Fruit fly (Drosophila melanogaster): Measurements from ENCODE around the gene CG31220.

Gene CG31220

DNA sequence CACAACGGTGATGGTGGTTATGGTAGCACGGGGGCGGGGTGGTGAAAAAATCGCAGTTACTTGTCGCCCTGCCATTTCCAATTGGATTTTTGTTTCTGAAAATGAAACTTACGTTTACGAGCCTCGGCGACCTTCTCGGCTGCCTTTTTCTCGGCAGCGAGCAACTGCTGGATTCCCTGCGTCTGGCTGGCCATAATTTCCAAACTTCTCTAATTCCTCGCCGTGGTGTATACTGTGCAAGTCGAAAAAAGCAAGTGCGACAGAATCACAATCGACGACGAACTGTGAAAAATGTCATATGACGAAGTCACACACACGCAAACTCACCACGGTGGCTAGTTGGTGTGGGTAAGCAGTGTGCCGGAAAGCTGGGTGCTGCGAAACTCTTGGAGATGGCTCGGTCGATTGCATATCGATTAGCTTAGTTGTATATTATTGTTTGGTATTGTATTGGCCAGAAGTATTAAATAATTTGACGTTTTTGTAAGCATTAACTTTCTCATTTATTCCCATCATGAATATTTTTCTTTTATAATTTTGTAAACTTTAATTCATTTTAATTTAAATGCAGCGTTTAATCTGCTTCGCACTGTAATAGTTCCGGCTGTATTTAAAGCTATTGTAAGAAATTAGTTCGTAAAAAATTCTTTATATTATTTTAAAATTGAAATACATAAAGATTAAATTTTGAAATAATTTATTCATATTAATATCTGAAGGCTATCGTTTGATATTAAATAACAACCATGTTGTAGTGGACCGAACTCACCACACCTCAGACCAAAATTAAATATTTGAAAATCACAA is 4.0 kb upstream of the CG31220 start, which contains the start of gene Vha13 (continued):
- peak; percentile 56 for TF ChIP-seq CG12659 (GFP tag; optimal IDR thresholded peaks at IDR 0.05)
- peak; percentile 66 for TF ChIP-seq CG32532 (GFP tag; IDR thresholded peaks at IDR 0.05)
- peak; percentile 70 for TF ChIP-seq CG13296 (GFP tag; optimal IDR thresholded peaks at IDR 0.05)
- TF ChIP-seq unpg (GFP tag; optimal IDR thresholded peaks at IDR 0.05) = no peak
- peak; percentile 55 for TF ChIP-seq MBD-R2 (GFP tag; IDR thresholded peaks at IDR 0.05)
- peak; percentile 5 for TF ChIP-seq CG7839 (tag; optimal IDR thresholded peaks at IDR 0.05)
- no peak for TF ChIP-seq tup (GFP tag; optimal IDR thresholded peaks at IDR 0.05)
- no peak for TF ChIP-seq seq (GFP tag; IDR thresholded peaks at IDR 0.05)
- no peak for TF ChIP-seq Doc2 (GFP tag; IDR thresholded peaks at IDR 0.05)
- TF ChIP-seq CG17612 (GFP tag; IDR thresholded peaks at IDR 0.05) = no peak
- no peak for TF ChIP-seq CG8478 (optimal IDR thresholded peaks at IDR 0.05)
- TF ChIP-seq CG13894 (tag; optimal IDR thresholded peaks at IDR 0.05) = peak; percentile 40
- peak; percentile 82 for TF ChIP-seq Opbp (GFP tag; IDR thresholded peaks at IDR 0.05; ENCODE audit: partially characterized antibody)
- TF ChIP-seq CG8765 (GFP tag; IDR thresholded peaks at IDR 0.05) = no peak
- no peak for TF ChIP-seq Drgx (GFP tag; IDR thresholded peaks at IDR 0.05)
- TF ChIP-seq CG31365 (tag; optimal IDR thresholded peaks at IDR 0.05) = no peak
- no peak for TF ChIP-seq zen (tag; optimal IDR thresholded peaks at IDR 0.05)
- peak; percentile 59 for TF ChIP-seq CG13775 (GFP tag; optimal IDR thresholded peaks at IDR 0.05)
- TF ChIP-seq CG18619 (GFP tag; optimal IDR thresholded peaks at IDR 0.05) = peak; percentile 24
- peak; percentile 50 for TF ChIP-seq Hand (GFP tag; optimal IDR thresholded peaks at IDR 0.05)
- TF ChIP-seq ken (GFP tag; IDR thresholded peaks at IDR 0.05) = peak; percentile 48; the same call in 1 of the 3 replicates
- no peak for TF ChIP-seq tx (GFP tag; optimal IDR thresholded peaks at IDR 0.05)
- TF ChIP-seq Bdp1 (GFP tag; optimal IDR thresholded peaks at IDR 0.05) = no peak
- no peak for TF ChIP-seq Gsc (GFP tag; IDR thresholded peaks at IDR 0.05)
- peak; percentile 64 for TF ChIP-seq Xbp1 (GFP tag; optimal IDR thresholded peaks at IDR 0.05)
- TF ChIP-seq CG3065 (GFP tag; optimal IDR thresholded peaks at IDR 0.05) = no peak
- TF ChIP-seq gt (GFP tag; IDR thresholded peaks at IDR 0.05) = no peak
- peak; percentile 53 for TF ChIP-seq ftz-f1 (GFP tag; optimal IDR thresholded peaks at IDR 0.05)
- TF ChIP-seq CG16815 (GFP tag; optimal IDR thresholded peaks at IDR 0.05) = no peak
- peak; percentile 61 for TF ChIP-seq Deaf1 (tag; optimal IDR thresholded peaks at IDR 0.05)
- peak; percentile 57 for TF ChIP-seq CG6854 (GFP tag; optimal IDR thresholded peaks at IDR 0.05)
- peak; percentile 8; the same call in 2 of the 3 replicates for TF ChIP-seq CG14860 (GFP tag; IDR thresholded peaks at IDR 0.05; ENCODE audit: partially characterized antibody)
- TF ChIP-seq salm (tag; optimal IDR thresholded peaks at IDR 0.05) = no peak
- peak; percentile 22 for TF ChIP-seq Ets97D (GFP tag; optimal IDR thresholded peaks at IDR 0.05)
- no peak for TF ChIP-seq Rx (GFP tag; IDR thresholded peaks at IDR 0.05)
- no peak for TF ChIP-seq Mad (GFP tag; optimal IDR thresholded peaks at IDR 0.05)
- TF ChIP-seq mam (GFP tag; optimal IDR thresholded peaks at IDR 0.05) = peak; percentile 76
- no peak for TF ChIP-seq caup (GFP tag; optimal IDR thresholded peaks at IDR 0.05; ENCODE audit: severe bottlenecking)
- TF ChIP-seq Antp (GFP tag; optimal IDR thresholded peaks at IDR 0.05) = peak; percentile 64
- peak; percentile 34 for TF ChIP-seq CG10147 (GFP tag; optimal IDR thresholded peaks at IDR 0.05)
- TF ChIP-seq CG17328 (GFP tag; IDR thresholded peaks at IDR 0.05) = peak; percentile 26; the same call in 1 of the 2 replicates
- TF ChIP-seq CTCF (GFP tag; optimal IDR thresholded peaks at IDR 0.05) = peak; percentile 22
- no peak for TF ChIP-seq Tbp (GFP tag; optimal IDR thresholded peaks at IDR 0.05)
- TF ChIP-seq CG9609 (GFP tag; optimal IDR thresholded peaks at IDR 0.05) = peak; percentile 64
- TF ChIP-seq bigmax (GFP tag; optimal IDR thresholded peaks at IDR 0.05) = peak; percentile 7
- TF ChIP-seq pan (optimal IDR thresholded peaks at IDR 0.05) = no peak
- TF ChIP-seq pan (GFP tag; optimal IDR thresholded peaks at IDR 0.05 in 1 of 2, IDR thresholded peaks at IDR 0.05 in 1 of 2) = no peak
- no peak for TF ChIP-seq jing (GFP tag; optimal IDR thresholded peaks at IDR 0.05)
- TF ChIP-seq CG6654 (GFP tag; optimal IDR thresholded peaks at IDR 0.05) = no peak
- TF ChIP-seq CHES-1-like (GFP tag; optimal IDR thresholded peaks at IDR 0.05) = peak; percentile 39
- no peak for TF ChIP-seq wor (GFP tag; IDR thresholded peaks at IDR 0.05)
